Fruit fly (Drosophila melanogaster) whole organism, embryonic: ENCODE results near the gene CG11700.

Experiments used
- Asciz ChIP-seq: fragments of 200-800 bp; sonication (Bioruptor generic); optimal IDR thresholded peaks from 2 replicates; lab custom pipeline; 2017; ENCODE audit warnings: missing biosample characterization, mild to moderate bottlenecking, missing genetic modification characterization, missing genetic modification reagents
- CG10321 ChIP-seq: fragments of 200-800 bp; sonication (Bioruptor generic); IDR thresholded peaks from 2 replicates; pipeline ENCODE4 v1.3.6; 2022; ENCODE audit warnings: missing biosample characterization, missing genetic modification characterization
- CG10565 ChIP-seq: fragments of 200-800 bp; sonication (Bioruptor generic); optimal IDR thresholded peaks from 3 replicates; lab custom pipeline; 2016; ENCODE audit warnings: missing biosample characterization, mild to moderate bottlenecking, missing genetic modification characterization
- CG12299 ChIP-seq: fragments of 200-800 bp; sonication (Bioruptor generic); optimal IDR thresholded peaks from 2 replicates; lab custom pipeline; 2018; ENCODE audit warnings: missing biosample characterization, mild to moderate bottlenecking, missing genetic modification characterization
- CG12659 ChIP-seq: fragments of 200-800 bp; sonication (Bioruptor generic); optimal IDR thresholded peaks from 3 replicates; lab custom pipeline; 2017; ENCODE audit warnings: mild to moderate bottlenecking, missing biosample characterization, missing genetic modification reagents, missing genetic modification characterization
- CG14014 ChIP-seq: fragments of 200-800 bp; sonication (Bioruptor generic); IDR thresholded peaks from 2 replicates; pipeline ENCODE4 v1.3.6; 2022; ENCODE audit warnings: missing biosample characterization, missing genetic modification characterization
- CG15696 ChIP-seq: fragments of 200-800 bp; sonication (Bioruptor generic); optimal IDR thresholded peaks from 2 replicates; lab custom pipeline; 2019; ENCODE audit warnings: missing biosample characterization, mild to moderate bottlenecking, missing genetic modification characterization, moderate library complexity
- CG1603 ChIP-seq: fragments of 200-800 bp; sonication (Bioruptor generic); optimal IDR thresholded peaks from 2 replicates; lab custom pipeline; 2019; ENCODE audit warnings: missing biosample characterization, mild to moderate bottlenecking, missing genetic modification characterization, moderate library complexity
- CG17359 ChIP-seq: fragments of 200-800 bp; sonication (Bioruptor generic); optimal IDR thresholded peaks from 3 replicates; lab custom pipeline; 2018; ENCODE audit warnings: missing biosample characterization, mild to moderate bottlenecking, missing genetic modification characterization, moderate library complexity
- CG18262 ChIP-seq: fragments of 200-800 bp; optimal IDR thresholded peaks from 3 replicates; lab custom pipeline; 2019; ENCODE audit warnings: missing biosample characterization, mild to moderate bottlenecking, missing genetic modification characterization, moderate library complexity
- CG2199 ChIP-seq: fragments of 200-800 bp; sonication (Bioruptor generic); IDR thresholded peaks from 3 replicates; pipeline ENCODE4 v1.3.6; 2022; ENCODE audit warnings: missing biosample characterization, missing genetic modification characterization
- CG31441 ChIP-seq: fragments of 200-800 bp; sonication (Bioruptor generic); IDR thresholded peaks from 2 replicates; pipeline ENCODE4 v1.3.6; 2022; ENCODE audit warnings: missing biosample characterization, missing genetic modification characterization
- CG33557 ChIP-seq: fragments of 200-800 bp; sonication (Bioruptor generic); optimal IDR thresholded peaks from 2 replicates; lab custom pipeline; 2019; ENCODE audit warnings: missing biosample characterization, mild to moderate bottlenecking, missing genetic modification characterization, moderate library complexity
- CG6272 ChIP-seq: fragments of 200-800 bp; sonication (Bioruptor generic); IDR thresholded peaks from 2 replicates; pipeline ENCODE4 v1.3.6; 2022; ENCODE audit warnings: missing biosample characterization, missing genetic modification characterization
- CG8388 ChIP-seq: fragments of 200-800 bp; sonication (Bioruptor generic); optimal IDR thresholded peaks from 2 replicates; lab custom pipeline; 2019; ENCODE audit warnings: missing biosample characterization, mild to moderate bottlenecking, missing genetic modification characterization, moderate library complexity
- CG9797 ChIP-seq: fragments of 200-800 bp; sonication (Bioruptor generic); optimal IDR thresholded peaks from 3 replicates; lab custom pipeline; 2018; ENCODE audit warnings: missing biosample characterization, mild to moderate bottlenecking, missing genetic modification characterization
- Ets65A ChIP-seq: fragments of 200-800 bp; sonication (Bioruptor generic); peaks from one replicate; lab custom pipeline; 2016; ENCODE audit warnings: missing biosample characterization, missing genetic modification characterization
- Fer1 ChIP-seq: fragments of 200-800 bp; sonication (Bioruptor generic); optimal IDR thresholded peaks from 2 replicates; lab custom pipeline; 2017; ENCODE audit warnings: missing biosample characterization, mild to moderate bottlenecking, missing genetic modification characterization
- HHEX ChIP-seq: fragments of 200-800 bp; sonication (Bioruptor generic); optimal IDR thresholded peaks from 3 replicates; lab custom pipeline; 2017; ENCODE audit warnings: missing biosample characterization, mild to moderate bottlenecking, missing genetic modification characterization, missing genetic modification reagents
- Hmr ChIP-seq: fragments of 200-800 bp; sonication (Bioruptor generic); optimal IDR thresholded peaks from 3 replicates; lab custom pipeline; 2017; ENCODE audit warnings: mild to moderate bottlenecking, missing biosample characterization, missing genetic modification reagents, missing genetic modification characterization
- Hsf ChIP-seq: fragments of 200-800 bp; sonication (Bioruptor generic); optimal IDR thresholded peaks from 3 replicates; lab custom pipeline; 2016; ENCODE audit warnings: missing biosample characterization, missing genetic modification characterization
- Med ChIP-seq: fragments of 200-800 bp; sonication (Bioruptor generic); peaks from one replicate; lab custom pipeline; 2016; ENCODE audit warnings: missing biosample characterization, missing genetic modification characterization, mild to moderate bottlenecking, inconsistent platforms, moderate library complexity
- Mes4 ChIP-seq: fragments of 200-800 bp; sonication (Bioruptor generic); optimal IDR thresholded peaks from 2 replicates; lab custom pipeline; 2016; ENCODE audit warnings: missing biosample characterization, missing genetic modification characterization
- NFAT ChIP-seq: fragments of 200-800 bp; sonication (Bioruptor generic); IDR thresholded peaks from 2 replicates; pipeline ENCODE4 v1.3.6; 2022; ENCODE audit warnings: missing biosample characterization, missing genetic modification characterization
- PHDP ChIP-seq: fragments of 200-800 bp; sonication (Bioruptor generic); optimal IDR thresholded peaks from 3 replicates; lab custom pipeline; 2018; ENCODE audit warnings: missing biosample characterization, mild to moderate bottlenecking, missing genetic modification characterization, moderate library complexity
- Pdp1 ChIP-seq, 2 experiments: fragments of 200-800 bp; sonication (Bioruptor generic); optimal IDR thresholded peaks; 3 replicates each; lab custom pipeline; 2016; ENCODE audit warnings: missing biosample characterization in 2 of 2, missing genetic modification characterization in 2 of 2, mild to moderate bottlenecking in 1 of 2, moderate library complexity in 1 of 2
- Ravus ChIP-seq: fragments of 200-800 bp; sonication (Bioruptor generic); IDR thresholded peaks from 2 replicates; pipeline ENCODE4 v1.3.6; 2022; ENCODE audit warnings: missing biosample characterization, missing genetic modification characterization
- Rfx ChIP-seq: fragments of 200-800 bp; sonication (Bioruptor generic); IDR thresholded peaks from 2 replicates; pipeline ENCODE4 v1.3.6; 2022; ENCODE audit warnings: missing biosample characterization, missing genetic modification characterization
- Stat92E ChIP-seq, 3 experiments: fragments of >200 bp in 2 of 3; fragments of 200-800 bp in 1 of 3; sonication (Bioruptor generic) in 1 of 3; optimal IDR thresholded peaks; 2 replicates each; lab custom pipeline; 2017 to 2019; ENCODE audit warnings: missing biosample characterization in 3 of 3, missing genetic modification characterization in 3 of 3, mild to moderate bottlenecking in 1 of 3, moderate library complexity in 1 of 3
- ap ChIP-seq: fragments of 200-800 bp; sonication (Bioruptor generic); IDR thresholded peaks from 2 replicates; pipeline ENCODE4 v1.3.6; 2022; ENCODE audit warnings: missing biosample characterization, missing genetic modification characterization
- da ChIP-seq: fragments of 200-800 bp; sonication (Bioruptor generic); optimal IDR thresholded peaks from 2 replicates; lab custom pipeline; 2016; ENCODE audit warnings: missing biosample characterization, missing genetic modification characterization
- en ChIP-seq: fragments of 200-800 bp; sonication (Bioruptor generic); optimal IDR thresholded peaks from 2 replicates; lab custom pipeline; 2016; ENCODE audit warnings: missing biosample characterization, missing genetic modification characterization
- ewg ChIP-seq: fragments of 200-800 bp; sonication (Bioruptor generic); optimal IDR thresholded peaks from 3 replicates; lab custom pipeline; 2017; ENCODE audit warnings: mild to moderate bottlenecking, missing biosample characterization, missing genetic modification reagents, missing genetic modification characterization
- fd96Cb ChIP-seq: fragments of 200-800 bp; sonication (Bioruptor generic); optimal IDR thresholded peaks from 2 replicates; lab custom pipeline; 2018; ENCODE audit warnings: missing biosample characterization, mild to moderate bottlenecking, missing genetic modification characterization, moderate library complexity
- gem ChIP-seq: fragments of 200-800 bp; sonication (Bioruptor generic); optimal IDR thresholded peaks from 2 replicates; lab custom pipeline; 2019; ENCODE audit warnings: missing biosample characterization, mild to moderate bottlenecking, missing genetic modification characterization, moderate library complexity
- grau ChIP-seq: fragments of 200-800 bp; optimal IDR thresholded peaks from 3 replicates; lab custom pipeline; 2019; ENCODE audit warnings: missing biosample characterization, mild to moderate bottlenecking, missing genetic modification characterization, moderate library complexity
- ind ChIP-seq: fragments of 200-800 bp; sonication (Bioruptor generic); optimal IDR thresholded peaks from 3 replicates; lab custom pipeline; 2016; ENCODE audit warnings: missing biosample characterization, missing genetic modification characterization
- jing ChIP-seq: fragments of 200-800 bp; sonication (Bioruptor generic); optimal IDR thresholded peaks from 2 replicates; lab custom pipeline; 2018; ENCODE audit warnings: missing biosample characterization, mild to moderate bottlenecking, missing genetic modification characterization
- kay ChIP-seq: fragments of 200-800 bp; sonication (Bioruptor generic); optimal IDR thresholded peaks from 2 replicates; lab custom pipeline; 2016; ENCODE audit warnings: missing biosample characterization, missing genetic modification characterization
- lab ChIP-seq: fragments of 200-800 bp; sonication (Bioruptor generic); optimal IDR thresholded peaks from 3 replicates; lab custom pipeline; 2017; ENCODE audit warnings: missing biosample characterization, missing genetic modification characterization, mild to moderate bottlenecking, moderate library complexity, missing genetic modification reagents
- lilli ChIP-seq: fragments of 200-800 bp; sonication (Bioruptor generic); optimal IDR thresholded peaks from 3 replicates; lab custom pipeline; 2016; ENCODE audit warnings: missing biosample characterization, missing genetic modification characterization
- mld ChIP-seq: fragments of 200-800 bp; sonication (Bioruptor generic); IDR thresholded peaks from 3 replicates; pipeline ENCODE4 v1.3.6; 2022; ENCODE audit warnings: missing biosample characterization, missing genetic modification characterization; ENCODE audit not compliant: partially characterized antibody
- p53 ChIP-seq: fragments of 200-800 bp; sonication (Bioruptor generic); optimal IDR thresholded peaks from 2 replicates; lab custom pipeline; 2016; ENCODE audit warnings: missing biosample characterization, missing genetic modification characterization
- psq ChIP-seq: fragments of 200-800 bp; sonication (Bioruptor generic); optimal IDR thresholded peaks from 2 replicates; lab custom pipeline; 2017; ENCODE audit warnings: missing biosample characterization, missing genetic modification characterization
- run ChIP-seq: fragments of 200-800 bp; sonication (Bioruptor generic); optimal IDR thresholded peaks from 3 replicates; lab custom pipeline; 2018; ENCODE audit warnings: missing biosample characterization, mild to moderate bottlenecking, missing genetic modification characterization
- salm ChIP-seq: fragments of 200-800 bp; sonication (Bioruptor generic); optimal IDR thresholded peaks from 2 replicates; lab custom pipeline; 2018; ENCODE audit warnings: missing biosample characterization, mild to moderate bottlenecking, missing genetic modification characterization
- sna ChIP-seq: fragments of 200-800 bp; sonication (Bioruptor generic); IDR thresholded peaks from 2 replicates; pipeline ENCODE4 v1.3.6; 2022; ENCODE audit warnings: missing biosample characterization, missing genetic modification characterization; ENCODE audit not compliant: partially characterized antibody
- sqz ChIP-seq: fragments of 200-800 bp; sonication (Bioruptor generic); optimal IDR thresholded peaks from 3 replicates; lab custom pipeline; 2018; ENCODE audit warnings: missing biosample characterization, mild to moderate bottlenecking, missing genetic modification characterization
- wdn ChIP-seq: fragments of 200-800 bp; sonication (Bioruptor generic); IDR thresholded peaks from 2 replicates; pipeline ENCODE4 v1.3.6; 2022; ENCODE audit warnings: missing biosample characterization, missing genetic modification characterization
- yki ChIP-seq: fragments of >200 bp; optimal IDR thresholded peaks from 3 replicates; lab custom pipeline; 2018

The CG11700 gene

DNA sequence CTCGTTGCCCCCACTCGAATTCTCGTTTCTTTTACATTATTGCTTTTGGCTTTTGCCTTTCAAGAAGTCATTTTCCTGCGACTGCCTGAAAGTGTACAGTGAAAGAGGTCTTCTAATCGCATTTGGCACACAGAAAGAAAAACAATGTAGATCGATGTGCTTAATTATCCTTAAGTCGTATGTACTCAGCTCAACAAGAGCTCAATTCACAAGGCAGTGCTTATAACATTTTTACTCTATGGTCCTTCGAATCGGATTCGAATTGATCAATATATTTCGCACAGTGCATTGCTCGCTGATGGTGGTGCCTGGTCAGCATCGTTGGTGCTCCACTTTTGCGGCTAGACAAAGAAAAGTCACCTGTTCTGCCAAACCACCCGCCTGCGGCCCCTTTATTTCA is 27.0 kb upstream of the CG11700 start (continued):
- TF ChIP-seq PHDP (tag; lab: Kevin White, UChicago), result no peak
- TF ChIP-seq CG2199 (GFP tag; lab: Robert Waterston, UW), result no peak
- TF ChIP-seq Pdp1 (GFP tag; optimal IDR thresholded peaks at IDR 0.05; lab: Kevin White, UChicago), result no peak
- TF ChIP-seq en (GFP tag; lab: Kevin White, UChicago), result no peak
- no peak for TF ChIP-seq ewg (GFP tag; lab: Kevin White, UChicago)
- no peak for TF ChIP-seq run (tag; lab: Kevin White, UChicago)
- TF ChIP-seq gem, result peak; percentile 27
- no peak for TF ChIP-seq sna (GFP tag; lab: Robert Waterston, UW)
- peak; percentile 82 for TF ChIP-seq Med (GFP tag; lab: Kevin White, UChicago)
- TF ChIP-seq Stat92E (GFP tag; optimal IDR thresholded peaks at IDR 0.05; lab: Kevin White, UChicago), result no peak
- TF ChIP-seq NFAT (GFP tag; lab: Robert Waterston, UW), result no peak

dm6 chrX:6308852-6309251 is 25.5 kb upstream of the CG11700 start, which contains the start of gene CG15894:
CG15894 (plus strand) TSS chrX:6309212.
- TF ChIP-seq p53 (GFP tag; lab: Kevin White, UChicago) (no peak), CG14014 (GFP tag; lab: Robert Waterston, UW) (no peak), wdn (GFP tag; lab: Robert Waterston, UW) (no peak), CG18262 (tag; lab: Kevin White, UChicago) (no peak), da (GFP tag; lab: Kevin White, UChicago) (no peak), kay (GFP tag; lab: Kevin White, UChicago) (no peak), Asciz (GFP tag; lab: Kevin White, UChicago) (no peak), Ets65A (GFP tag; lab: Kevin White, UChicago) (no peak), lab (GFP tag; lab: Kevin White, UChicago) (peak; percentile 29), lilli (GFP tag; lab: Kevin White, UChicago) (no peak), CG6272 (GFP tag; lab: Robert Waterston, UW) (no peak), CG9797 (GFP tag; lab: Kevin White, UChicago) (no peak), jing (GFP tag; lab: Kevin White, UChicago) (no peak), ind (GFP tag; lab: Kevin White, UChicago) (peak; percentile 1), CG1603 (tag; lab: Kevin White, UChicago) (peak; percentile 42), psq (GFP tag; lab: Kevin White, UChicago) (no peak), CG12659 (GFP tag; lab: Kevin White, UChicago) (no peak), HHEX (GFP tag; lab: Kevin White, UChicago) (no peak), Ravus (no peak), sqz (GFP tag; lab: Kevin White, UChicago) (no peak), CG17359 (tag; lab: Kevin White, UChicago) (peak; percentile 40), Hmr (peak; percentile 35), CG33557 (no peak), Fer1 (GFP tag; lab: Kevin White, UChicago) (peak; percentile 26), fd96Cb (tag; lab: Kevin White, UChicago) (no peak), CG10565 (GFP tag; lab: Kevin White, UChicago) (no peak), Rfx (GFP tag; lab: Robert Waterston, UW) (peak; percentile 30; the same call in 1 of the 2 replicates), ap (GFP tag; lab: Robert Waterston, UW) (no peak), CG31441 (GFP tag; lab: Robert Waterston, UW) (no peak), CG8388 (GFP tag; lab: Kevin White, UChicago) (peak; percentile 25), ewg (GFP tag; lab: Kevin White, UChicago) (no peak), mld (GFP tag; lab: Robert Waterston, UW) (no peak), yki (lab: Kevin White, UChicago) (no peak), CG15696 (tag; lab: Kevin White, UChicago) (no peak), CG10321 (GFP tag; lab: Robert Waterston, UW) (no peak), CG12299 (tag; lab: Kevin White, UChicago) (no peak), Mes4 (GFP tag; lab: Kevin White, UChicago) (no peak), Hsf (GFP tag; lab: Kevin White, UChicago) (peak; percentile 11), salm (no peak), grau (tag; lab: Kevin White, UChicago) (peak; percentile 67)
